Worm (Caenorhabditis elegans) whole organism, L3 larva: ENCODE data around the gene D1005.5.

Experiments used
- R02D3.7 ChIP-seq: fragments of 150-350 bp; optimal IDR thresholded peaks from 2 replicates; lab custom pipeline; 2014; ENCODE audit warnings: missing biosample characterization, missing genetic modification characterization
- aly-2 ChIP-seq: fragments of 150-350 bp; optimal IDR thresholded peaks from 2 replicates; lab custom pipeline; 2014; ENCODE audit warnings: missing biosample characterization, missing genetic modification characterization
- ama-1 ChIP-seq: fragments of 150-350 bp; optimal IDR thresholded peaks from 2 replicates; lab custom pipeline; 2018
- ceh-16 ChIP-seq: sonication (generic microtip); optimal IDR thresholded peaks from 2 replicates; lab custom pipeline; 2017; ENCODE audit warnings: missing biosample characterization, missing genetic modification characterization
- ceh-28 ChIP-seq: fragments of 150-350 bp; optimal IDR thresholded peaks from 2 replicates; lab custom pipeline; 2014; ENCODE audit warnings: missing biosample characterization, missing genetic modification reagents, missing genetic modification characterization
- ceh-82 ChIP-seq: fragments of 150-350 bp; optimal IDR thresholded peaks from 2 replicates; lab custom pipeline; 2014; ENCODE audit warnings: missing biosample characterization, missing genetic modification characterization
- ceh-9 ChIP-seq: sonication (generic microtip); optimal IDR thresholded peaks from 2 replicates; lab custom pipeline; 2018; ENCODE audit warnings: missing biosample characterization, missing genetic modification characterization
- daf-12 ChIP-seq: fragments of 150-350 bp; optimal IDR thresholded peaks from 2 replicates; lab custom pipeline; 2014; ENCODE audit warnings: missing biosample characterization, missing genetic modification reagents, missing genetic modification characterization
- egl-27 ChIP-seq: sonication (generic microtip); optimal IDR thresholded peaks from 4 replicates; lab custom pipeline; 2017; ENCODE audit warnings: missing biosample characterization, missing genetic modification reagents, missing genetic modification characterization
- egl-5 ChIP-seq: fragments of 150-350 bp; optimal IDR thresholded peaks from 2 replicates; lab custom pipeline; 2017; ENCODE audit warnings: missing biosample characterization, missing genetic modification reagents, missing genetic modification characterization, inconsistent platforms
- elt-1 ChIP-seq: fragments of 150-350 bp; optimal IDR thresholded peaks from 2 replicates; lab custom pipeline; 2014; ENCODE audit warnings: missing biosample characterization, missing genetic modification characterization
- elt-2 ChIP-seq: sonication (generic microtip); optimal IDR thresholded peaks from 2 replicates; lab custom pipeline; 2016; ENCODE audit warnings: missing genetic modification reagents, mild to moderate bottlenecking, missing genetic modification characterization, missing compliant biosample characterization
- elt-3 ChIP-seq, 3 experiments: fragments of 150-350 bp in 1 of 3; sonication (generic microtip) in 2 of 3; optimal IDR thresholded peaks; 2 replicates in 2 of 3; 4 replicates in 1 of 3; lab custom pipeline; 2014 to 2017; ENCODE audit warnings: missing biosample characterization in 3 of 3, missing genetic modification characterization in 3 of 3
- eor-1 ChIP-seq, 2 experiments: fragments of 150-350 bp; optimal IDR thresholded peaks; 2 replicates each; lab custom pipeline; 2014 to 2018; ENCODE audit warnings: missing biosample characterization in 2 of 2, missing genetic modification characterization in 2 of 2
- fkh-10 ChIP-seq: sonication (generic microtip); optimal IDR thresholded peaks from 2 replicates; lab custom pipeline; 2017; ENCODE audit warnings: missing biosample characterization, missing genetic modification reagents, missing genetic modification characterization
- fkh-2 ChIP-seq: fragments of 150-350 bp; optimal IDR thresholded peaks from 2 replicates; lab custom pipeline; 2014; ENCODE audit warnings: missing biosample characterization, missing genetic modification reagents, missing genetic modification characterization
- fos-1 ChIP-seq: fragments of 150-350 bp; optimal IDR thresholded peaks from 2 replicates; lab custom pipeline; 2014; ENCODE audit warnings: missing biosample characterization, missing genetic modification characterization
- hmg-11 ChIP-seq: sonication (generic microtip); optimal IDR thresholded peaks from 2 replicates; lab custom pipeline; 2016; ENCODE audit warnings: missing genetic modification characterization, missing compliant biosample characterization
- jun-1 ChIP-seq: fragments of 150-350 bp; optimal IDR thresholded peaks from 2 replicates; lab custom pipeline; 2014; ENCODE audit warnings: missing biosample characterization, missing genetic modification reagents, missing genetic modification characterization
- lin-15B ChIP-seq: fragments of 150-350 bp; optimal IDR thresholded peaks from 2 replicates; lab custom pipeline; 2014; ENCODE audit warnings: missing biosample characterization, missing genetic modification characterization
- lin-39 ChIP-seq: fragments of 150-350 bp; optimal IDR thresholded peaks from 2 replicates; lab custom pipeline; 2018; ENCODE audit warnings: missing biosample characterization, missing genetic modification reagents, missing genetic modification characterization
- lsy-12 ChIP-seq: sonication (generic microtip); optimal IDR thresholded peaks from 2 replicates; lab custom pipeline; 2016; ENCODE audit warnings: mild to moderate bottlenecking, missing genetic modification characterization, missing compliant biosample characterization
- mdl-1 ChIP-seq: fragments of 150-350 bp; optimal IDR thresholded peaks from 2 replicates; lab custom pipeline; 2014; ENCODE audit warnings: missing biosample characterization, missing genetic modification characterization
- mml-1 ChIP-seq: fragments of 150-350 bp; sonication (generic microtip); optimal IDR thresholded peaks from 3 replicates; lab custom pipeline; 2014; ENCODE audit warnings: missing biosample characterization, missing genetic modification characterization
- nfya-1 ChIP-seq: sonication (generic microtip); optimal IDR thresholded peaks from 2 replicates; lab custom pipeline; 2017; ENCODE audit warnings: missing genetic modification characterization, mild to moderate bottlenecking, missing compliant biosample characterization, antibody characterized with exemption, moderate library complexity; ENCODE audit not compliant: insufficient read depth
- nhr-11 ChIP-seq: fragments of 150-350 bp; optimal IDR thresholded peaks from 2 replicates; lab custom pipeline; 2014; ENCODE audit warnings: missing biosample characterization, missing genetic modification characterization
- nhr-12 ChIP-seq: fragments of 150-350 bp; optimal IDR thresholded peaks from 2 replicates; lab custom pipeline; 2014; ENCODE audit warnings: missing biosample characterization, missing genetic modification characterization
- nhr-23 ChIP-seq: fragments of 150-350 bp; optimal IDR thresholded peaks from 2 replicates; lab custom pipeline; 2014; ENCODE audit warnings: missing biosample characterization, missing genetic modification reagents, missing genetic modification characterization
- nhr-237 ChIP-seq: fragments of 150-350 bp; optimal IDR thresholded peaks from 2 replicates; lab custom pipeline; 2014; ENCODE audit warnings: missing biosample characterization, missing genetic modification characterization
- nhr-25 ChIP-seq: sonication (generic microtip); optimal IDR thresholded peaks from 2 replicates; lab custom pipeline; 2017; ENCODE audit warnings: missing biosample characterization, missing genetic modification characterization
- nhr-28 ChIP-seq: fragments of 150-350 bp; optimal IDR thresholded peaks from 2 replicates; lab custom pipeline; 2014; ENCODE audit warnings: missing biosample characterization, missing genetic modification characterization
- nhr-43 ChIP-seq: sonication (generic microtip); optimal IDR thresholded peaks from 2 replicates; lab custom pipeline; 2016; ENCODE audit warnings: mild to moderate bottlenecking, missing genetic modification characterization, missing compliant biosample characterization; ENCODE audit not compliant: poor library complexity, severe bottlenecking
- nhr-67 ChIP-seq: fragments of 150-350 bp; optimal IDR thresholded peaks from 2 replicates; lab custom pipeline; 2014; ENCODE audit warnings: missing biosample characterization, missing genetic modification characterization
- nhr-76 ChIP-seq: fragments of 150-350 bp; sonication (generic microtip); optimal IDR thresholded peaks from 5 replicates; lab custom pipeline; 2014; ENCODE audit warnings: missing biosample characterization, missing genetic modification characterization
- nhr-77 ChIP-seq: fragments of 150-350 bp; optimal IDR thresholded peaks from 2 replicates; lab custom pipeline; 2014; ENCODE audit warnings: missing biosample characterization, missing genetic modification characterization
- pha-4 ChIP-seq: fragments of 150-350 bp; optimal IDR thresholded peaks from 2 replicates; lab custom pipeline; 2014; ENCODE audit warnings: missing biosample characterization, missing genetic modification reagents, missing genetic modification characterization
- pqm-1 ChIP-seq: fragments of 150-350 bp; optimal IDR thresholded peaks from 2 replicates; lab custom pipeline; 2017; ENCODE audit warnings: missing biosample characterization, missing genetic modification characterization, inconsistent platforms
- sea-2 ChIP-seq: fragments of 150-350 bp; sonication (generic microtip); optimal IDR thresholded peaks from 4 replicates; lab custom pipeline; 2014; ENCODE audit warnings: missing biosample characterization, missing genetic modification reagents, missing genetic modification characterization
- skn-1 ChIP-seq: fragments of 150-350 bp; optimal IDR thresholded peaks from 2 replicates; lab custom pipeline; 2014; ENCODE audit warnings: missing biosample characterization, missing genetic modification characterization
- snpc-4 ChIP-seq: fragments of 150-350 bp; optimal IDR thresholded peaks from 2 replicates; lab custom pipeline; 2014; ENCODE audit warnings: missing biosample characterization, missing genetic modification characterization
- ztf-11 ChIP-seq: fragments of 150-350 bp; optimal IDR thresholded peaks from 2 replicates; lab custom pipeline; 2014; ENCODE audit warnings: missing biosample characterization, missing genetic modification characterization
- ztf-4 ChIP-seq: fragments of 150-350 bp; optimal IDR thresholded peaks from 2 replicates; lab custom pipeline; 2014; ENCODE audit warnings: missing biosample characterization, missing genetic modification characterization

Gene D1005.5

DNA sequence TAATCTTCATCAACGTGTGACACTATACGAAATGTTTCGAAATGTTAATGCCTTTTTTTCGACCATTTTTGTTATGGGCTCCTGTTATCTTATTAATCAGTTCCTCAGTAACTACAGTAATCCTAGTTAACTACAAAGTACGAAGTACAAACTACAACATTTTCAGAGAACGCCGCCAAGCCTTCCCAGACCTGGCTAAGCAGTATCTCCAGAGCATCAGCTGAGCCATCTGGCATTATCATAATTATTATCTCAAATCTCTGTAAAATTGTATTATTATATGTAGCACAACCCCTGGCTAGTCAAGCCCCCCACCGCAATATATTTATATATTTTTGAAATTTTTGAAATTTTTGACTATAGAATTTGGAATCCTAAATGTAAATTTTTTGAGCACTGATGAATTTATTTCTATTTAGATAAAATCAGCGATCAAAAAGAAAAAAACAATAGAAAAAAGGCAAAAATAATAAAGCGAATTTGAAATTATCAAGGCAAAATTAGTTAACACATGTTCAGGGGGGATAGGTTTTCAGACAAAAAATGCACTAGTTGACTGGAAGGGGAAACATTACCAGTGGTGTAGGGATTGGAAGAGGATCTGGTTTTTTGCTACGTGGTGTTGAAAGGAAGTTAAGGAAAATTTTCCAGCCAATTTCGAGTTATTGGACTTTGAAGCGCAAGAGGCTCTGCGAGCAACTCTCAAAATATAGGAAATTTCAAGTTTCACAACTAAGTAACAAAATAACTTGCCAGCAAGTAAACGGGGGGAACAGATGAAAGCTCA is 20.8 kb downstream of the D1005.5 start:
- TF ChIP-seq nhr-77 (tag; lab: Kevin White, UChicago) (no peak), mdl-1 (tag; lab: Kevin White, UChicago) (no peak), nhr-76 (tag; lab: Kevin White, UChicago) (no peak), ztf-4 (tag; lab: Kevin White, UChicago) (no peak), ceh-82 (tag; lab: Kevin White, UChicago) (no peak), nhr-12 (tag; lab: Kevin White, UChicago) (no peak), aly-2 (tag; lab: Kevin White, UChicago) (no peak), nhr-237 (tag; lab: Kevin White, UChicago) (no peak), egl-27 (tag; lab: Kevin White, UChicago) (no peak), nhr-23 (peak; percentile 1), mml-1 (tag; lab: Kevin White, UChicago) (no peak), ama-1 (lab: Kevin White, UChicago) (peak; percentile 79), eor-1 (tag; optimal IDR thresholded peaks at IDR 0.05; lab: Kevin White, UChicago) (no peak), jun-1 (tag; lab: Kevin White, UChicago) (no peak), pha-4 (peak; percentile 22), lsy-12 (peak; percentile 33), nhr-25 (tag; lab: Kevin White, UChicago) (peak; percentile 6), snpc-4 (tag; lab: Kevin White, UChicago) (no peak)

DNA sequence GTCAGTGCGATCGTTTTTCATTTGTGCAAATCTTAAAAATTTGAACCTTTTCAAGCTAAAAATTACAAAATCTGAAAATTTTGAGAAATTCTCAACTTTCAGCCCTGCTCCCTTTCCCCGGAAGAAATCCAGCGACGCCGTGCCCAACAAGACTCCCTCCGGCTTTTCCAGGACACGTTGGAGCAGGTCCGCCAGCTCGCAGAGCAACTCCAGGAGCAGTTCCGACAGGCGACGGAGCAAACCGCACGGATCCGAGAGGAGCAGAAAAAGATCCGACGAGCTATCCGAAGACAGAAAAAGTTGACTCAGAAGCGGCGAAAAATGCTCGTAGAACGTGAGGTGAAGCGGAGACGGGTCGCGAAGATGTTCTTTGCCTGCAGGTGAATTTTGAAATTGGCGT is 21.5 kb downstream of the D1005.5 start:
- no peak for TF ChIP-seq ceh-28 (tag; lab: Kevin White, UChicago)

DNA sequence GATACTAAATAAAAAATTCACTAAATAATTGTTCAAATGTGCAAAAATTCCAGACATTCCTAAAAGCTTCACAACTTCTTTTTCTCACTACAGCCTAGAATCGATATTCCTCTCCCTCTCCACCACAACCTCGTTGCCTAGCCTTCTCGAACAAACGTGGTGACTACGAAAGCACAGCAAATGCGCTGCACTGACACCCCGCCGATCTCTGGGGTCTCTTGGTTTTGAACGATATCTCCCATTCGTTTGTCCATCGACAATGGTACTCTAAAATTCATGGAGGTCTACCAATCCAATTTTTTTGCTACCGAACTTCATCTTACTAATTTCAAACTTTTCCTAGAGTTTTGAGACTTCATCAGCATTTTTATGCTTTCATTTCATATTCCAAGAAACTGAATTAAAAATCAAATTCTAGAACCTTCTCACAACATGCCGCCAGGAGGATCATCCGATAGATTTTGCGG is 22.4 kb downstream of the D1005.5 start, which contains the start of gene W05H7.1:
W05H7.1 (plus strand) TSS at position 417 of the 467 bp plus-strand sequence.
- TF ChIP-seq lsy-12 (no peak), lin-15B (tag; lab: Kevin White, UChicago) (peak; percentile 30), elt-2 (tag; lab: Kevin White, UChicago) (peak; percentile 15), nhr-25 (tag; lab: Kevin White, UChicago) (peak; percentile 63), ceh-9 (tag; lab: Kevin White, UChicago) (no peak), pqm-1 (no peak), mml-1 (tag; lab: Kevin White, UChicago) (no peak), lin-39 (tag; lab: Kevin White, UChicago) (peak; percentile 58), skn-1 (tag; lab: Kevin White, UChicago) (no peak), nhr-67 (tag; lab: Kevin White, UChicago) (no peak), fos-1 (no peak), elt-1 (tag; lab: Kevin White, UChicago) (no peak), fkh-10 (GFP tag; lab: Kevin White, UChicago) (no peak), nhr-11 (tag; lab: Kevin White, UChicago) (no peak), ceh-28 (tag; lab: Kevin White, UChicago) (no peak), hmg-11 (tag; lab: Kevin White, UChicago) (peak; percentile 56), nhr-28 (tag; lab: Kevin White, UChicago) (no peak), eor-1 (tag; optimal IDR thresholded peaks at IDR 0.05; lab: Kevin White, UChicago) (no peak), nhr-77 (tag; lab: Kevin White, UChicago) (no peak), ama-1 (lab: Kevin White, UChicago) (no peak), fkh-2 (tag; lab: Kevin White, UChicago) (no peak), ztf-11 (tag; lab: Kevin White, UChicago) (no peak), jun-1 (tag; lab: Kevin White, UChicago) (no peak), R02D3.7 (tag; lab: Kevin White, UChicago) (no peak), sea-2 (no peak), egl-5 (tag; lab: Kevin White, UChicago) (peak; percentile 42), nhr-237 (tag; lab: Kevin White, UChicago) (no peak), pha-4 (peak; percentile 62), daf-12 (tag; lab: Kevin White, UChicago) (no peak), nhr-43 (tag; lab: Kevin White, UChicago) (no peak), nhr-12 (tag; lab: Kevin White, UChicago) (no peak), ceh-16 (tag; lab: Kevin White, UChicago) (no peak), elt-3 (tag; optimal IDR thresholded peaks at IDR 0.05; lab: Kevin White, UChicago) (no peak), snpc-4 (tag; lab: Kevin White, UChicago) (peak; percentile 32), mdl-1 (tag; lab: Kevin White, UChicago) (no peak), nfya-1 (tag; lab: Kevin White, UChicago) (peak; percentile 73), nhr-23 (peak; percentile 48)
- TF ChIP-seq, all 47 proteins: peak for 10
